Worm (Caenorhabditis elegans) whole organism, young adult: ENCODE measurements around the gene col-128.

Experiments used
- B0019.2 ChIP-seq: fragments of 200-800 bp; sonication (Bioruptor generic); conservative IDR thresholded peaks from 2 replicates; pipeline ENCODE4 v1.3.6; 2022; ENCODE audit warnings: missing genetic modification reagents, missing genetic modification characterization, missing compliant biosample characterization
- F52B5.7 ChIP-seq: sonication (generic microtip); optimal IDR thresholded peaks from 2 replicates; lab custom pipeline; 2016; ENCODE audit warnings: mild to moderate bottlenecking, missing genetic modification characterization, missing compliant biosample characterization
- F55B11.4 ChIP-seq: sonication (generic microtip); optimal IDR thresholded peaks from 2 replicates; lab custom pipeline; 2016; ENCODE audit warnings: missing compliant biosample characterization, missing genetic modification characterization, borderline replicate concordance; ENCODE audit not compliant: insufficient read depth
- ceh-27 ChIP-seq: fragments of 200-800 bp; sonication (Bioruptor generic); optimal IDR thresholded peaks from 2 replicates; lab custom pipeline; 2018; ENCODE audit warnings: mild to moderate bottlenecking, missing genetic modification characterization, moderate library complexity, missing compliant biosample characterization
- dpl-1 ChIP-seq: fragments of 150-350 bp; optimal IDR thresholded peaks from 2 replicates; lab custom pipeline; 2014; ENCODE audit warnings: missing biosample characterization, missing genetic modification reagents, missing genetic modification characterization
- hmg-20 ChIP-seq: fragments of 200-800 bp; sonication (Bioruptor generic); IDR thresholded peaks from 2 replicates; pipeline ENCODE4 v1.3.6; 2022; ENCODE audit warnings: missing genetic modification reagents, missing genetic modification characterization, missing compliant biosample characterization
- lsl-1 ChIP-seq: fragments of 200-800 bp; sonication (Bioruptor generic); optimal IDR thresholded peaks from 2 replicates; lab custom pipeline; 2018; ENCODE audit warnings: mild to moderate bottlenecking, missing genetic modification characterization, moderate library complexity, missing compliant biosample characterization
- nhr-80 ChIP-seq: sonication (generic microtip); optimal IDR thresholded peaks from 2 replicates; lab custom pipeline; 2016; ENCODE audit warnings: missing genetic modification characterization, missing compliant biosample characterization
- snpc-4 ChIP-seq, 5 experiments: fragments of 150-350 bp in 1 of 5; sonication (generic microtip) in 4 of 5; optimal IDR thresholded peaks; 2 replicates each; lab custom pipeline; 2014 to 2018; ENCODE audit warnings: missing genetic modification characterization in 5 of 5, missing biosample characterization in 3 of 5, antibody characterized with exemption in 2 of 5, mild to moderate bottlenecking in 2 of 5, missing compliant biosample characterization in 2 of 5, missing genotype in 2 of 5, moderate library complexity in 2 of 5, missing genetic modification reagents in 1 of 5
- sptf-2 ChIP-seq: fragments of 200-800 bp; sonication (Bioruptor generic); optimal IDR thresholded peaks from 2 replicates; lab custom pipeline; 2018; ENCODE audit warnings: mild to moderate bottlenecking, missing genetic modification characterization, missing compliant biosample characterization
- zim-3 ChIP-seq: sonication (generic microtip); optimal IDR thresholded peaks from 2 replicates; lab custom pipeline; 2017; ENCODE audit warnings: mild to moderate bottlenecking, missing genetic modification characterization, moderate library complexity, missing compliant biosample characterization
- ztf-6 ChIP-seq: fragments of 200-800 bp; sonication (Bioruptor generic); IDR thresholded peaks from 2 replicates; pipeline ENCODE4 v1.3.6; 2022; ENCODE audit warnings: missing genetic modification reagents, missing genetic modification characterization, missing compliant biosample characterization

- TF ChIP-seq snpc-4 (GFP tag; optimal IDR thresholded peaks at IDR 0.05; lab: Kevin White, UChicago) (no peak), snpc-4 (tag; optimal IDR thresholded peaks at IDR 0.05; lab: Kevin White, UChicago) (no peak), ceh-27 (GFP tag; lab: Kevin White, UChicago) (no peak), F55B11.4 (no peak), B0019.2 (GFP tag; lab: Robert Waterston, UW) (no peak), sptf-2 (GFP tag; lab: Kevin White, UChicago) (no peak), dpl-1 (GFP tag; lab: Kevin White, UChicago) (no peak), zim-3 (tag; lab: Kevin White, UChicago) (no peak), ztf-6 (GFP tag; lab: Robert Waterston, UW) (no peak), lsl-1 (no peak), nhr-80 (tag; lab: Kevin White, UChicago) (no peak), F52B5.7 (no peak), hmg-20 (GFP tag; lab: Robert Waterston, UW) (no peak)
Observed at ce11 chrIV:11586484-11586883, 34.7 kb upstream of the col-128 start.
